Fruit fly (Drosophila melanogaster) whole organism, embryonic: ENCODE results near the gene Ufl1.

Experiments
- BEAF-32 ChIP-seq: fragments of 200-800 bp; sonication (Bioruptor generic); optimal IDR thresholded peaks from 3 replicates; lab custom pipeline; 2017; ENCODE audit warnings: missing biosample characterization, missing genetic modification characterization, mild to moderate bottlenecking, moderate library complexity, missing genetic modification reagents
- Bdp1 ChIP-seq: fragments of 200-800 bp; sonication (Bioruptor generic); optimal IDR thresholded peaks from 3 replicates; lab custom pipeline; 2016; ENCODE audit warnings: missing biosample characterization, missing genetic modification characterization
- CG10654 ChIP-seq: fragments of 200-800 bp; sonication (Bioruptor generic); optimal IDR thresholded peaks from 2 replicates; lab custom pipeline; 2016; ENCODE audit warnings: missing biosample characterization, missing genetic modification characterization
- CG11093 ChIP-seq: fragments of 200-800 bp; sonication (Bioruptor generic); IDR thresholded peaks from 3 replicates; pipeline ENCODE4 v1.3.6; 2022; ENCODE audit warnings: missing biosample characterization, missing genetic modification characterization
- CG12071 ChIP-seq: fragments of 200-800 bp; sonication (Bioruptor generic); optimal IDR thresholded peaks from 3 replicates; lab custom pipeline; 2018; ENCODE audit warnings: missing biosample characterization, mild to moderate bottlenecking, missing genetic modification characterization
- CG12155 ChIP-seq: fragments of 200-800 bp; sonication (Bioruptor generic); optimal IDR thresholded peaks from 3 replicates; lab custom pipeline; 2016; ENCODE audit warnings: missing biosample characterization, missing genetic modification characterization
- CG12236 ChIP-seq: fragments of 200-800 bp; sonication (Bioruptor generic); optimal IDR thresholded peaks from 2 replicates; lab custom pipeline; 2016; ENCODE audit warnings: missing biosample characterization, missing genetic modification characterization
- CG13624 ChIP-seq: fragments of 200-800 bp; sonication (Bioruptor generic); optimal IDR thresholded peaks from 2 replicates; lab custom pipeline; 2016; ENCODE audit warnings: missing biosample characterization, missing genetic modification characterization
- CG14710 ChIP-seq: fragments of 200-800 bp; sonication (Bioruptor generic); optimal IDR thresholded peaks from 3 replicates; lab custom pipeline; 2019; ENCODE audit warnings: missing biosample characterization, mild to moderate bottlenecking, missing genetic modification characterization, moderate library complexity
- CG1529 ChIP-seq: fragments of 200-800 bp; sonication (Bioruptor generic); optimal IDR thresholded peaks from 3 replicates; lab custom pipeline; 2018; ENCODE audit warnings: missing biosample characterization, missing genetic modification characterization
- CG16863 ChIP-seq: fragments of 200-800 bp; sonication (Bioruptor generic); optimal IDR thresholded peaks from 3 replicates; lab custom pipeline; 2016; ENCODE audit warnings: missing biosample characterization, missing genetic modification characterization
- CG17361 ChIP-seq: fragments of 200-800 bp; sonication (Bioruptor generic); IDR thresholded peaks from 3 replicates; pipeline ENCODE4 v1.3.6; 2022; ENCODE audit warnings: missing biosample characterization, missing genetic modification characterization
- CG17568 ChIP-seq: fragments of 200-800 bp; sonication (Bioruptor generic); optimal IDR thresholded peaks from 2 replicates; lab custom pipeline; 2018; ENCODE audit warnings: missing biosample characterization, mild to moderate bottlenecking, missing genetic modification characterization, moderate library complexity
- CG17802 ChIP-seq: fragments of 200-800 bp; sonication (Bioruptor generic); optimal IDR thresholded peaks from 2 replicates; lab custom pipeline; 2018; ENCODE audit warnings: missing biosample characterization, mild to moderate bottlenecking, missing genetic modification characterization, moderate library complexity
- CG17912 ChIP-seq: fragments of 200-800 bp; sonication (Bioruptor generic); optimal IDR thresholded peaks from 2 replicates; lab custom pipeline; 2018; ENCODE audit warnings: missing biosample characterization, mild to moderate bottlenecking, missing genetic modification characterization
- CG2116 ChIP-seq: fragments of 200-800 bp; sonication (Bioruptor generic); optimal IDR thresholded peaks from 3 replicates; lab custom pipeline; 2018; ENCODE audit warnings: missing biosample characterization, mild to moderate bottlenecking, missing genetic modification characterization
- CG33213 ChIP-seq: fragments of 200-800 bp; sonication (Bioruptor generic); optimal IDR thresholded peaks from 3 replicates; lab custom pipeline; 2016; ENCODE audit warnings: missing biosample characterization, missing genetic modification characterization
- CG34224 ChIP-seq: fragments of 200-800 bp; sonication (Bioruptor generic); IDR thresholded peaks from 3 replicates; pipeline ENCODE4 v1.3.6; 2022; ENCODE audit warnings: missing biosample characterization, missing genetic modification characterization; ENCODE audit not compliant: partially characterized antibody
- CG34376 ChIP-seq: fragments of 200-800 bp; sonication (Bioruptor generic); optimal IDR thresholded peaks from 2 replicates; lab custom pipeline; 2018; ENCODE audit warnings: missing biosample characterization, mild to moderate bottlenecking, missing genetic modification characterization
- CG5180 ChIP-seq: fragments of 200-800 bp; sonication (Bioruptor generic); optimal IDR thresholded peaks from 3 replicates; lab custom pipeline; 2017; ENCODE audit warnings: missing biosample characterization, missing genetic modification characterization, mild to moderate bottlenecking, moderate library complexity, missing genetic modification reagents
- CG7271 ChIP-seq: fragments of 200-800 bp; sonication (Bioruptor generic); optimal IDR thresholded peaks from 2 replicates; lab custom pipeline; 2018; ENCODE audit warnings: missing biosample characterization, mild to moderate bottlenecking, missing genetic modification characterization, moderate library complexity
- CG7786 ChIP-seq: fragments of 200-800 bp; sonication (Bioruptor generic); optimal IDR thresholded peaks from 2 replicates; lab custom pipeline; 2016; ENCODE audit warnings: missing biosample characterization, missing genetic modification characterization
- CG7928 ChIP-seq: fragments of 200-800 bp; sonication (Bioruptor generic); optimal IDR thresholded peaks from 2 replicates; lab custom pipeline; 2017; ENCODE audit warnings: missing biosample characterization, mild to moderate bottlenecking, missing genetic modification characterization
- CG9437 ChIP-seq: fragments of 200-800 bp; sonication (Bioruptor generic); optimal IDR thresholded peaks from 2 replicates; lab custom pipeline; 2018; ENCODE audit warnings: missing biosample characterization, mild to moderate bottlenecking, missing genetic modification characterization
- Chrac-16 ChIP-seq: fragments of 200-800 bp; sonication (Bioruptor generic); optimal IDR thresholded peaks from 3 replicates; lab custom pipeline; 2016; ENCODE audit warnings: missing biosample characterization, missing genetic modification characterization
- Dad ChIP-seq: fragments of 200-800 bp; sonication (Bioruptor generic); optimal IDR thresholded peaks from 3 replicates; lab custom pipeline; 2016; ENCODE audit warnings: missing biosample characterization, missing genetic modification characterization
- Doc2 ChIP-seq: fragments of 200-800 bp; sonication (Bioruptor generic); IDR thresholded peaks from 2 replicates; pipeline ENCODE4 v1.3.6; 2022; ENCODE audit warnings: missing biosample characterization, missing genetic modification characterization
- Dp ChIP-seq: fragments of 200-800 bp; sonication (Bioruptor generic); optimal IDR thresholded peaks from 2 replicates; lab custom pipeline; 2018; ENCODE audit warnings: missing biosample characterization, mild to moderate bottlenecking, missing genetic modification characterization, moderate library complexity
- Fer3 ChIP-seq: fragments of 200-800 bp; sonication (Bioruptor generic); optimal IDR thresholded peaks from 2 replicates; lab custom pipeline; 2018; ENCODE audit warnings: missing biosample characterization, mild to moderate bottlenecking, missing genetic modification characterization, moderate library complexity
- Hr78 ChIP-seq, 2 experiments: fragments of 200-800 bp in 1 of 2; fragments of >200 bp in 1 of 2; sonication (Bioruptor generic) in 1 of 2; optimal IDR thresholded peaks; 2 replicates each; lab custom pipeline; 2017 to 2019; ENCODE audit warnings: missing biosample characterization in 2 of 2, missing genetic modification characterization in 2 of 2, mild to moderate bottlenecking in 1 of 2, moderate library complexity in 1 of 2
- Jarid2 ChIP-seq: fragments of 200-800 bp; sonication (Bioruptor generic); optimal IDR thresholded peaks from 3 replicates; lab custom pipeline; 2017; ENCODE audit warnings: mild to moderate bottlenecking, missing biosample characterization, missing genetic modification reagents, missing genetic modification characterization
- MBD-R2 ChIP-seq: fragments of 200-800 bp; sonication (Bioruptor generic); IDR thresholded peaks from 2 replicates; pipeline ENCODE4 v1.3.6; 2022; ENCODE audit warnings: missing biosample characterization, missing genetic modification characterization
- TFAM ChIP-seq: fragments of 200-800 bp; sonication (Bioruptor generic); optimal IDR thresholded peaks from 2 replicates; lab custom pipeline; 2017; ENCODE audit warnings: missing biosample characterization, missing genetic modification characterization, inconsistent platforms
- ab ChIP-seq: fragments of 200-800 bp; sonication (Bioruptor generic); optimal IDR thresholded peaks from 2 replicates; lab custom pipeline; 2016; ENCODE audit warnings: missing biosample characterization, missing genetic modification characterization
- aop ChIP-seq: fragments of 200-800 bp; sonication (Bioruptor generic); IDR thresholded peaks from 2 replicates; pipeline ENCODE4 v1.3.6; 2022; ENCODE audit warnings: missing biosample characterization, missing genetic modification characterization
- caup ChIP-seq: fragments of 200-800 bp; sonication (Bioruptor generic); optimal IDR thresholded peaks from 3 replicates; lab custom pipeline; 2017; ENCODE audit warnings: missing biosample characterization, mild to moderate bottlenecking, missing genetic modification characterization, moderate library complexity; ENCODE audit not compliant: severe bottlenecking
- dimm ChIP-seq: fragments of 200-800 bp; sonication (Bioruptor generic); IDR thresholded peaks from 2 replicates; pipeline ENCODE4 v1.3.6; 2022; ENCODE audit warnings: missing biosample characterization, missing genetic modification characterization
- disco-r ChIP-seq: fragments of 200-800 bp; sonication (Bioruptor generic); optimal IDR thresholded peaks from 2 replicates; lab custom pipeline; 2016; ENCODE audit warnings: missing biosample characterization, missing genetic modification characterization
- fd64A ChIP-seq: fragments of 200-800 bp; sonication (Bioruptor generic); optimal IDR thresholded peaks from 3 replicates; lab custom pipeline; 2018; ENCODE audit warnings: missing biosample characterization, mild to moderate bottlenecking, missing genetic modification characterization
- fru ChIP-seq: fragments of >200 bp; optimal IDR thresholded peaks from 2 replicates; lab custom pipeline; 2017
- gce ChIP-seq: fragments of 200-800 bp; sonication (Bioruptor generic); IDR thresholded peaks from 3 replicates; pipeline ENCODE4 v1.3.6; 2022; ENCODE audit warnings: missing biosample characterization, missing genetic modification characterization
- hkb ChIP-seq, 2 experiments: fragments of 200-800 bp in 1 of 2; fragments of >200 bp in 1 of 2; sonication (Bioruptor generic) in 1 of 2; IDR thresholded peaks in 1 of 2; optimal IDR thresholded peaks in 1 of 2; 2 replicates each; pipeline versions ENCODE4 v1.3.6 to Lab custom; 2017 to 2022; ENCODE audit warnings: missing biosample characterization in 1 of 2, missing genetic modification characterization in 1 of 2
- kah ChIP-seq: fragments of 200-800 bp; sonication (Bioruptor generic); optimal IDR thresholded peaks from 2 replicates; lab custom pipeline; 2018; ENCODE audit warnings: missing biosample characterization, mild to moderate bottlenecking, missing genetic modification characterization
- ro ChIP-seq: fragments of 200-800 bp; sonication (Bioruptor generic); IDR thresholded peaks from 2 replicates; pipeline ENCODE4 v1.3.6; 2022; ENCODE audit warnings: missing biosample characterization, missing genetic modification characterization
- schlank ChIP-seq: fragments of 200-800 bp; sonication (Bioruptor generic); optimal IDR thresholded peaks from 2 replicates; lab custom pipeline; 2018; ENCODE audit warnings: missing biosample characterization, mild to moderate bottlenecking, missing genetic modification characterization
- shn ChIP-seq: fragments of 200-800 bp; sonication (Bioruptor generic); optimal IDR thresholded peaks from 3 replicates; lab custom pipeline; 2016; ENCODE audit warnings: missing biosample characterization, missing genetic modification characterization
- sr ChIP-seq: fragments of 200-800 bp; sonication (Bioruptor generic); IDR thresholded peaks from 3 replicates; pipeline ENCODE4 v1.3.6; 2022; ENCODE audit warnings: missing biosample characterization, missing genetic modification characterization
- tll ChIP-seq, 2 experiments: fragments of 200-800 bp in 1 of 2; fragments of >200 bp in 1 of 2; sonication (Bioruptor generic) in 1 of 2; optimal IDR thresholded peaks; 2 replicates each; lab custom pipeline; 2017 to 2019; ENCODE audit warnings: missing biosample characterization in 2 of 2, missing genetic modification characterization in 2 of 2, mild to moderate bottlenecking in 1 of 2, moderate library complexity in 1 of 2

Gene Ufl1

DNA sequence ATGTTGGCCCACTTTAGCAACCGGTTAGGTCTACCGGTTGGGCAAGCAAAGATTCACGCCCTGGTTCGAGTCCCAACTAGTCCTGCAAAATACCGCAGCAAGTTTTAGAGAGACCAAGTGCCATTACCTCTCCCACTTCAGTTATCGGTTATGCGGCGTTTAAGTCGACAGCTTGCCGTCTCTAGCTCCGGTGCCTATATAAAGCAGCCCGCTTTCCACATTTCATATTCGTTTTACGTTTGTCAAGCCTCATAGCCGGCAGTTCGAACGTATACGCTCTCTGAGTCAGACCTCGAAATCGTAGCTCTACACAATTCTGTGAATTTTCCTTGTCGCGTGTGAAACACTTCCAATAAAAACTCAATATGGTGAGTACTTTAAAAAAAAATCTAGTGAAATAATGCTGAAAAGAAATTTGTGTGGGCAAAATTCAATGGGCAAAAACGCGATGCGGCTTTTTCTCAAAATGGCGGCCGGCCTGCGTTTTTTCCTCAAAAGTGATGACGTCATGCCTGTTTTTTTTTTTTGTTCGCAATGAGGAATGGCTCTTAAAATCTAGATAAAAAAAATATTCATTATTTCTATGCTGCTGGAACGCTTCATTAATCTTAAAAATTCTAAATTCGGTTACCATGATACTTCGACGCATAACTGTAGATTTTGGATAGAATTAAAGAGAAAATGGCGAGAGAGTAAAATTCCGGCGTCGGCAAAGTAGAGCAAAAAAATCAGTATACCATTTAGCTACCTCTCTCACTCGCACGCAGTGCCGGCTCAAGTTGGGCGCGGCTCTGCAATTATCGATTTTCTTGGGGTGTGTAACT lies 12.3 kb upstream of the Ufl1 start, which contains the start of gene alphaTub84B (continued):
- TF ChIP-seq CG7271 (tag; lab: Kevin White, UChicago) (peak; percentile 35), shn (GFP tag; lab: Kevin White, UChicago) (peak; percentile 42), Bdp1 (GFP tag; lab: Kevin White, UChicago) (peak; percentile 61), schlank (peak; percentile 22), ab (no peak), CG12155 (GFP tag; lab: Kevin White, UChicago) (peak; percentile 29), CG17912 (GFP tag; lab: Kevin White, UChicago) (peak; percentile 84), caup (GFP tag; lab: Kevin White, UChicago) (peak; percentile 84), TFAM (GFP tag; lab: Kevin White, UChicago) (no peak), hkb (optimal IDR thresholded peaks at IDR 0.05; lab: Kevin White, UChicago) (peak; percentile 52), hkb (GFP tag; IDR thresholded peaks at IDR 0.05; lab: Robert Waterston, UW) (peak; percentile 82), CG16863 (GFP tag; lab: Kevin White, UChicago) (peak; percentile 73), CG2116 (no peak), fru (lab: Kevin White, UChicago) (no peak), Jarid2 (GFP tag; lab: Kevin White, UChicago) (peak; percentile 89), CG11093 (GFP tag; lab: Robert Waterston, UW) (no peak; the same call in 2 of the 3 replicates), CG17802 (peak; percentile 43), fd64A (GFP tag; lab: Kevin White, UChicago) (peak; percentile 63), Dad (peak; percentile 47), Dp (GFP tag; lab: Kevin White, UChicago) (peak; percentile 35), aop (peak; percentile 64; the same call in 1 of the 2 replicates), Fer3 (tag; lab: Kevin White, UChicago) (peak; percentile 57), disco-r (peak; percentile 55), CG7786 (GFP tag; lab: Kevin White, UChicago) (peak; percentile 54), Chrac-16 (GFP tag; lab: Kevin White, UChicago) (peak; percentile 38), gce (GFP tag; lab: Robert Waterston, UW) (peak; percentile 59; the same call in 1 of the 3 replicates), BEAF-32 (GFP tag; lab: Kevin White, UChicago) (peak; percentile 56), CG13624 (GFP tag; lab: Kevin White, UChicago) (peak; percentile 87), CG14710 (tag; lab: Kevin White, UChicago) (peak; percentile 54), CG12236 (no peak), CG34224 (GFP tag; lab: Robert Waterston, UW) (peak; percentile 38; the same call in 2 of the 3 replicates), Doc2 (GFP tag; lab: Robert Waterston, UW) (no peak), CG9437 (GFP tag; lab: Kevin White, UChicago) (no peak), kah (GFP tag; lab: Kevin White, UChicago) (peak; percentile 34), CG1529 (peak; percentile 34), CG10654 (no peak), Hr78 (GFP tag; optimal IDR thresholded peaks at IDR 0.05; lab: Kevin White, UChicago) (no peak), MBD-R2 (GFP tag; lab: Robert Waterston, UW) (peak; percentile 49), CG33213 (peak; percentile 87), CG34376 (GFP tag; lab: Kevin White, UChicago) (peak; percentile 90), tll (GFP tag; optimal IDR thresholded peaks at IDR 0.05; lab: Kevin White, UChicago) (no peak), dimm (GFP tag; lab: Robert Waterston, UW) (no peak), ro (GFP tag; lab: Robert Waterston, UW) (no peak), CG17568 (GFP tag; lab: Kevin White, UChicago) (peak; percentile 48), CG12071 (GFP tag; lab: Kevin White, UChicago) (peak; percentile 79), CG17361 (GFP tag; lab: Robert Waterston, UW) (peak; percentile 40; the same call in 1 of the 3 replicates), CG7928 (no peak), CG5180 (peak; percentile 52), sr (GFP tag; lab: Robert Waterston, UW) (peak; percentile 82; the same call in 2 of the 3 replicates)
